Fruit fly (Drosophila melanogaster) whole organism, embryonic: ENCODE data around the gene CG31627.
A peak's percentile ranks its signal among the peaks of the same experiment; 100 is the strongest.

Experiments used
- C15 ChIP-seq: fragments of 200-800 bp; sonication (Bioruptor generic); IDR thresholded peaks from 3 replicates; pipeline ENCODE4 v1.3.6; 2022; ENCODE audit warnings: missing biosample characterization, missing genetic modification characterization
- CG10267 ChIP-seq: fragments of 200-800 bp; sonication (Bioruptor generic); optimal IDR thresholded peaks from 2 replicates; lab custom pipeline; 2018; ENCODE audit warnings: missing biosample characterization, mild to moderate bottlenecking, missing genetic modification characterization, moderate library complexity
- CG12769 ChIP-seq: fragments of 200-800 bp; sonication (Bioruptor generic); optimal IDR thresholded peaks from 2 replicates; lab custom pipeline; 2019; ENCODE audit warnings: missing biosample characterization, mild to moderate bottlenecking, missing genetic modification characterization, moderate library complexity
- CG13123 ChIP-seq: fragments of 200-800 bp; sonication (Bioruptor generic); optimal IDR thresholded peaks from 2 replicates; lab custom pipeline; 2016; ENCODE audit warnings: missing biosample characterization, missing genetic modification characterization
- CG13894 ChIP-seq: fragments of 200-800 bp; sonication (Bioruptor generic); optimal IDR thresholded peaks from 3 replicates; lab custom pipeline; 2018; ENCODE audit warnings: missing biosample characterization, mild to moderate bottlenecking, missing genetic modification characterization, moderate library complexity
- CG14050 ChIP-seq: fragments of 200-800 bp; sonication (Bioruptor generic); IDR thresholded peaks from 3 replicates; pipeline ENCODE4 v1.3.6; 2022; ENCODE audit warnings: missing biosample characterization, missing genetic modification characterization
- CG15011 ChIP-seq: fragments of 200-800 bp; sonication (Bioruptor generic); optimal IDR thresholded peaks from 3 replicates; lab custom pipeline; 2018; ENCODE audit warnings: missing biosample characterization, mild to moderate bottlenecking, missing genetic modification characterization
- CG17568 ChIP-seq: fragments of 200-800 bp; sonication (Bioruptor generic); optimal IDR thresholded peaks from 2 replicates; lab custom pipeline; 2018; ENCODE audit warnings: missing biosample characterization, mild to moderate bottlenecking, missing genetic modification characterization, moderate library complexity
- CG17612 ChIP-seq: fragments of 200-800 bp; sonication (Bioruptor generic); IDR thresholded peaks from 2 replicates; pipeline ENCODE4 v1.3.6; 2022; ENCODE audit warnings: missing biosample characterization, missing genetic modification characterization
- CG17829 ChIP-seq: fragments of 200-800 bp; optimal IDR thresholded peaks from 2 replicates; lab custom pipeline; 2019; ENCODE audit warnings: missing biosample characterization, mild to moderate bottlenecking, missing genetic modification characterization, moderate library complexity
- CG18599 ChIP-seq: fragments of 200-800 bp; sonication (Bioruptor generic); optimal IDR thresholded peaks from 3 replicates; lab custom pipeline; 2017; ENCODE audit warnings: missing biosample characterization, missing genetic modification characterization, mild to moderate bottlenecking, moderate library complexity, missing genetic modification reagents
- CG2116 ChIP-seq: fragments of 200-800 bp; sonication (Bioruptor generic); optimal IDR thresholded peaks from 3 replicates; lab custom pipeline; 2018; ENCODE audit warnings: missing biosample characterization, mild to moderate bottlenecking, missing genetic modification characterization
- CG31365 ChIP-seq: fragments of 200-800 bp; sonication (Bioruptor generic); optimal IDR thresholded peaks from 2 replicates; lab custom pipeline; 2018; ENCODE audit warnings: missing biosample characterization, mild to moderate bottlenecking, missing genetic modification characterization
- CG31441 ChIP-seq: fragments of 200-800 bp; sonication (Bioruptor generic); IDR thresholded peaks from 2 replicates; pipeline ENCODE4 v1.3.6; 2022; ENCODE audit warnings: missing biosample characterization, missing genetic modification characterization
- CG32532 ChIP-seq: fragments of 200-800 bp; sonication (Bioruptor generic); IDR thresholded peaks from 2 replicates; pipeline ENCODE4 v1.3.6; 2022; ENCODE audit warnings: missing biosample characterization, missing genetic modification characterization
- CG33213 ChIP-seq: fragments of 200-800 bp; sonication (Bioruptor generic); optimal IDR thresholded peaks from 3 replicates; lab custom pipeline; 2016; ENCODE audit warnings: missing biosample characterization, missing genetic modification characterization
- CG4820 ChIP-seq: fragments of 200-800 bp; sonication (Bioruptor generic); optimal IDR thresholded peaks from 3 replicates; lab custom pipeline; 2016; ENCODE audit warnings: missing biosample characterization, missing genetic modification characterization
- CG5245 ChIP-seq: fragments of 200-800 bp; sonication (Bioruptor generic); optimal IDR thresholded peaks from 3 replicates; lab custom pipeline; 2016; ENCODE audit warnings: missing biosample characterization, missing genetic modification characterization
- CG6689 ChIP-seq: fragments of 200-800 bp; sonication (Bioruptor generic); IDR thresholded peaks from 2 replicates; pipeline ENCODE4 v1.3.6; 2022; ENCODE audit warnings: missing biosample characterization, missing genetic modification characterization
- CG7372 ChIP-seq: fragments of 200-800 bp; sonication (Bioruptor generic); IDR thresholded peaks from 2 replicates; pipeline ENCODE4 v1.3.6; 2022; ENCODE audit warnings: missing biosample characterization, missing genetic modification characterization
- CG7556 ChIP-seq: fragments of 200-800 bp; sonication (Bioruptor generic); optimal IDR thresholded peaks from 2 replicates; lab custom pipeline; 2017; ENCODE audit warnings: missing biosample characterization, mild to moderate bottlenecking, missing genetic modification characterization
- Deaf1 ChIP-seq: fragments of 200-800 bp; optimal IDR thresholded peaks from 3 replicates; lab custom pipeline; 2019; ENCODE audit warnings: missing biosample characterization, mild to moderate bottlenecking, missing genetic modification characterization, moderate library complexity
- Doc2 ChIP-seq: fragments of 200-800 bp; sonication (Bioruptor generic); IDR thresholded peaks from 2 replicates; pipeline ENCODE4 v1.3.6; 2022; ENCODE audit warnings: missing biosample characterization, missing genetic modification characterization
- Dp ChIP-seq: fragments of 200-800 bp; sonication (Bioruptor generic); optimal IDR thresholded peaks from 2 replicates; lab custom pipeline; 2018; ENCODE audit warnings: missing biosample characterization, mild to moderate bottlenecking, missing genetic modification characterization, moderate library complexity
- E2f1 ChIP-seq: fragments of 200-800 bp; sonication (Bioruptor generic); IDR thresholded peaks from 2 replicates; pipeline ENCODE4 v1.3.6; 2022; ENCODE audit warnings: missing biosample characterization, missing genetic modification characterization
- E2f2 ChIP-seq: fragments of 200-800 bp; sonication (Bioruptor generic); IDR thresholded peaks from 2 replicates; pipeline ENCODE4 v1.3.6; 2022; ENCODE audit warnings: missing biosample characterization, missing genetic modification characterization
- GATAe ChIP-seq: fragments of 200-800 bp; sonication (Bioruptor generic); conservative IDR thresholded peaks from 2 replicates; pipeline ENCODE4 v1.3.6; 2022; ENCODE audit warnings: missing biosample characterization, missing genetic modification characterization
- HLH4C ChIP-seq: fragments of 200-800 bp; sonication (Bioruptor generic); IDR thresholded peaks from 3 replicates; pipeline ENCODE4 v1.3.6; 2022; ENCODE audit warnings: missing biosample characterization, missing genetic modification characterization; ENCODE audit not compliant: partially characterized antibody
- HmgZ ChIP-seq: fragments of 200-800 bp; sonication (Bioruptor generic); optimal IDR thresholded peaks from 2 replicates; lab custom pipeline; 2018; ENCODE audit warnings: missing biosample characterization, mild to moderate bottlenecking, missing genetic modification characterization
- Max ChIP-seq: fragments of 200-800 bp; sonication (Bioruptor generic); optimal IDR thresholded peaks from 2 replicates; lab custom pipeline; 2016; ENCODE audit warnings: missing biosample characterization, mild to moderate bottlenecking, missing genetic modification characterization
- Ptx1 ChIP-seq: fragments of 200-800 bp; sonication (Bioruptor generic); IDR thresholded peaks from 2 replicates; pipeline ENCODE4 v1.3.6; 2022; ENCODE audit warnings: missing biosample characterization, missing genetic modification characterization
- Sin3A ChIP-seq: fragments of >200 bp; optimal IDR thresholded peaks from 2 replicates; lab custom pipeline; 2018
- Sox100B ChIP-seq: fragments of 200-800 bp; sonication (Bioruptor generic); optimal IDR thresholded peaks from 3 replicates; lab custom pipeline; 2018; ENCODE audit warnings: missing biosample characterization, mild to moderate bottlenecking, missing genetic modification characterization
- ac ChIP-seq: fragments of 200-800 bp; sonication (Bioruptor generic); optimal IDR thresholded peaks from 3 replicates; lab custom pipeline; 2017; ENCODE audit warnings: missing biosample characterization, mild to moderate bottlenecking, missing genetic modification characterization
- aop ChIP-seq: fragments of 200-800 bp; sonication (Bioruptor generic); IDR thresholded peaks from 2 replicates; pipeline ENCODE4 v1.3.6; 2022; ENCODE audit warnings: missing biosample characterization, missing genetic modification characterization
- az2 ChIP-seq: fragments of 200-800 bp; sonication (Bioruptor generic); optimal IDR thresholded peaks from 3 replicates; lab custom pipeline; 2016; ENCODE audit warnings: missing biosample characterization, missing genetic modification characterization
- da ChIP-seq: fragments of 200-800 bp; sonication (Bioruptor generic); optimal IDR thresholded peaks from 2 replicates; lab custom pipeline; 2016; ENCODE audit warnings: missing biosample characterization, missing genetic modification characterization
- dmrt11E ChIP-seq: fragments of 200-800 bp; sonication (Bioruptor generic); optimal IDR thresholded peaks from 3 replicates; lab custom pipeline; 2018; ENCODE audit warnings: missing biosample characterization, mild to moderate bottlenecking, missing genetic modification characterization, moderate library complexity
- esg ChIP-seq: fragments of 200-800 bp; sonication (Bioruptor generic); conservative IDR thresholded peaks from 2 replicates; pipeline ENCODE4 v1.3.6; 2022; ENCODE audit warnings: missing biosample characterization, missing genetic modification characterization
- fru ChIP-seq: fragments of >200 bp; optimal IDR thresholded peaks from 2 replicates; lab custom pipeline; 2017
- kah ChIP-seq: fragments of 200-800 bp; sonication (Bioruptor generic); optimal IDR thresholded peaks from 2 replicates; lab custom pipeline; 2018; ENCODE audit warnings: missing biosample characterization, mild to moderate bottlenecking, missing genetic modification characterization
- nau ChIP-seq: fragments of 200-800 bp; sonication (Bioruptor generic); optimal IDR thresholded peaks from 3 replicates; lab custom pipeline; 2017; ENCODE audit warnings: missing biosample characterization, mild to moderate bottlenecking, missing genetic modification characterization, missing genetic modification reagents
- org-1 ChIP-seq: fragments of 200-800 bp; sonication (Bioruptor generic); optimal IDR thresholded peaks from 2 replicates; lab custom pipeline; 2017; ENCODE audit warnings: missing biosample characterization, missing genetic modification characterization
- pzg ChIP-seq: fragments of 200-800 bp; sonication (Bioruptor generic); optimal IDR thresholded peaks from 3 replicates; lab custom pipeline; 2018; ENCODE audit warnings: missing biosample characterization, mild to moderate bottlenecking, missing genetic modification characterization, moderate library complexity
- rib ChIP-seq: fragments of 200-800 bp; sonication (Bioruptor generic); IDR thresholded peaks from 2 replicates; pipeline ENCODE4 v1.3.6; 2022; ENCODE audit warnings: missing biosample characterization, missing genetic modification characterization
- run ChIP-seq: fragments of 200-800 bp; sonication (Bioruptor generic); optimal IDR thresholded peaks from 3 replicates; lab custom pipeline; 2018; ENCODE audit warnings: missing biosample characterization, mild to moderate bottlenecking, missing genetic modification characterization
- shn ChIP-seq: fragments of 200-800 bp; sonication (Bioruptor generic); optimal IDR thresholded peaks from 3 replicates; lab custom pipeline; 2016; ENCODE audit warnings: missing biosample characterization, missing genetic modification characterization
- sisA ChIP-seq: fragments of 200-800 bp; sonication (Bioruptor generic); IDR thresholded peaks from 2 replicates; pipeline ENCODE4 v1.3.6; 2022; ENCODE audit warnings: missing biosample characterization, missing genetic modification characterization
- so ChIP-seq: fragments of 200-800 bp; sonication (Bioruptor generic); IDR thresholded peaks from 3 replicates; pipeline ENCODE4 v1.3.6; 2022; ENCODE audit warnings: missing biosample characterization, missing genetic modification characterization
- tx ChIP-seq: fragments of 200-800 bp; sonication (Bioruptor generic); optimal IDR thresholded peaks from 2 replicates; lab custom pipeline; 2016; ENCODE audit warnings: missing biosample characterization, missing genetic modification characterization
- unpg ChIP-seq: fragments of 200-800 bp; sonication (Bioruptor generic); optimal IDR thresholded peaks from 3 replicates; lab custom pipeline; 2018; ENCODE audit warnings: missing biosample characterization, mild to moderate bottlenecking, missing genetic modification characterization, moderate library complexity

Gene CG31627

DNA sequence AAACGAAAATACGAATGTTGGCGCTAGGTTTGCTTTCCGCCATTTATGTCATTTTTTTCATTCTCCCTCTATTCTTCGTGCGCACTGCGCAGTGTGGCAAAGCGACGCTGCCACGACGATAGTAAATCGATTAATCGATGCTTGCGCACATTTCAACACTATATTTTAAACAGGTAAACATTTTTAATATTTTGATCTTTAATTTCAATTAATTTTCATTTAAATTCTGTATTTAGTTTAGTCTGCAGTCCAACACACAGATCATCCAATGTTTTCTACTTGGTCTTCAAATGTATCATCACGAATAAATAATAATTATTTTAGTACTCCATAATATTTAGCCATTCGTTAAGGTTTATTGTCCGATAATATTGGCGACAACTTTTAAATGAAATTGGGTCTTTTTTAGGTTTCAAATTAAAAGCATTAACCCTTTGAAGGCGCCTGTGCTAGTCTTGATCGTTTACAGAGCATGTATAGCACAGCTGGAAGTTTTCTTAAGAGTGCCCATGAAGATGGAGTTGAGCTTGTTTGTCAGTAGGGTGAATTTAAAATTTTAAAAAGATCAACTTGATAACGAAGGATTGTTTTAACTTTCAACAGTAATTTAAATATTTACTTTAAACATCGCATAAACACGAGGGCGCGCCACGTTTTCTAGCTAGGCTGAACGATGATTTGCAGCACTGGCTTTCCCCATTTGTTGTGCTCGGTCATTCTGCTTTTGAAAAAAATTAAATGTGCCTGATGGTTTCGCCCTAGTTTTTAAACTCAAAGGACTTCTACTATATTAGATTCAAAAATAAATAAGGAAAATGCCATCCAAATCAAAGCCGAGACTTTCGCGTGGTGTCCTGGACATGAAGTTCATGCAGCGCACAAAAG, 16.6 kb upstream of the CG31627 start, which contains the start of the genes Mpp6 and E2f2 (continued):
- TF ChIP-seq HLH4C: peak; percentile 77
- TF ChIP-seq CG31441 (GFP tag; lab: Robert Waterston, UW): no peak
- TF ChIP-seq da (GFP tag; lab: Kevin White, UChicago): no peak
- no peak for TF ChIP-seq CG7372
- TF ChIP-seq pzg (GFP tag; lab: Kevin White, UChicago): peak; percentile 78
- TF ChIP-seq CG17612 (GFP tag; lab: Robert Waterston, UW): peak; percentile 3; the same call in 1 of the 2 replicates
- TF ChIP-seq rib (GFP tag; lab: Robert Waterston, UW): no peak
- no peak for TF ChIP-seq tx (GFP tag; lab: Kevin White, UChicago)
- no peak for TF ChIP-seq dmrt11E (tag; lab: Kevin White, UChicago)
- no peak for TF ChIP-seq CG17568 (GFP tag; lab: Kevin White, UChicago)
- no peak for TF ChIP-seq CG13123 (GFP tag; lab: Kevin White, UChicago)
- TF ChIP-seq CG5245 (GFP tag; lab: Kevin White, UChicago): no peak
- no peak for TF ChIP-seq org-1 (GFP tag; lab: Kevin White, UChicago)
- TF ChIP-seq ac (GFP tag; lab: Kevin White, UChicago): no peak
- no peak for TF ChIP-seq esg
- TF ChIP-seq Ptx1 (GFP tag; lab: Robert Waterston, UW): no peak
- no peak for TF ChIP-seq C15 (GFP tag; lab: Robert Waterston, UW)
- no peak for TF ChIP-seq GATAe (GFP tag; lab: Robert Waterston, UW)
- TF ChIP-seq CG4820 (GFP tag; lab: Kevin White, UChicago): no peak
- no peak for TF ChIP-seq kah (GFP tag; lab: Kevin White, UChicago)
- TF ChIP-seq CG7556: peak; percentile 33
- TF ChIP-seq CG18599: peak; percentile 50
- peak; percentile 95 for TF ChIP-seq CG10267 (tag; lab: Kevin White, UChicago)
- peak; percentile 1 for TF ChIP-seq Sin3A (lab: Kevin White, UChicago)
- peak; percentile 32 for TF ChIP-seq Max
- TF ChIP-seq CG15011: no peak
- 0 out of 2 replicates have a peak, but pooled peaks have one; percentile 20 for TF ChIP-seq CG6689 (GFP tag; lab: Robert Waterston, UW)
- no peak for TF ChIP-seq nau (GFP tag; lab: Kevin White, UChicago)
- TF ChIP-seq CG2116: peak; percentile 62
- TF ChIP-seq run: no peak
- no peak for TF ChIP-seq aop (GFP tag; lab: Robert Waterston, UW)
- no peak for TF ChIP-seq CG14050
- TF ChIP-seq E2f1 (GFP tag; lab: Robert Waterston, UW): no peak
- peak; percentile 5 for TF ChIP-seq CG17829
- TF ChIP-seq az2: no peak
- no peak for TF ChIP-seq shn (GFP tag; lab: Kevin White, UChicago)
- peak; percentile 43 for TF ChIP-seq HmgZ (tag; lab: Kevin White, UChicago)
- no peak for TF ChIP-seq CG33213 (GFP tag; lab: Kevin White, UChicago)
- TF ChIP-seq Sox100B: peak; percentile 36
- TF ChIP-seq Deaf1 (tag; lab: Kevin White, UChicago): no peak
- no peak for TF ChIP-seq CG31365 (tag; lab: Kevin White, UChicago)
- peak; percentile 93 for TF ChIP-seq E2f2 (GFP tag; lab: Robert Waterston, UW)
- TF ChIP-seq Doc2 (GFP tag; lab: Robert Waterston, UW): no peak
- no peak for TF ChIP-seq CG13894 (tag; lab: Kevin White, UChicago)
- TF ChIP-seq CG32532 (GFP tag; lab: Robert Waterston, UW): peak; percentile 67; the same call in 1 of the 2 replicates
- TF ChIP-seq so: no peak
- TF ChIP-seq unpg (GFP tag; lab: Kevin White, UChicago): no peak
- TF ChIP-seq Dp: peak; percentile 79
- TF ChIP-seq fru (lab: Kevin White, UChicago): no peak
- TF ChIP-seq CG12769: no peak
- TF ChIP-seq sisA (GFP tag; lab: Robert Waterston, UW): peak; percentile 38
